Worm (Caenorhabditis elegans): ENCODE results near the gene nas-37.

nas-37 gene

DNA sequence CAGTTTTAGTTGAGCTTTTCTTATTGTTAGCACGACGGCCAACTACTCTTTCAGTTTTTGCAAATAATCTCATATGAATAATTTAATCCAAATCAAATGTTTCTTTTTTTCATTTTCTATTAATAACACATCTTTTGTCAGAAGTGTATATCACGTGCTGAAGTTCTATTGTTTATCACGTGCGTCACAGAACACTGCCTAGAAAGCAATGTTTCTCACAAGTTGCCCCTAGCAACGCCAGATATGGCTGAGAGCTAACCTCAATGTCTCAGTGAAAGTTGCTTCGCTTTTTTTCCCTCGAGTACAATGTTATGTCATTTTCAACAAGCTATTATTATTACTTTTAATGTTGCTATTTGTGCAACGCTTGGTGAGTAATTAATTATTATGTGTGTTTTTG is 20.9 kb downstream of the nas-37 start (continued):
- no peak for TF ChIP-seq lin-15B (tag; optimal IDR thresholded peaks at IDR 0.05)
- peak; percentile 62 for TF ChIP-seq nhr-71 (tag; optimal IDR thresholded peaks at IDR 0.05)
- no peak for TF ChIP-seq sptf-1 (tag; optimal IDR thresholded peaks at IDR 0.05)

- TF ChIP-seq zag-1 (tag; optimal IDR thresholded peaks at IDR 0.05) (no peak), nhr-47 (tag; optimal IDR thresholded peaks at IDR 0.05) (no peak), nhr-71 (tag; optimal IDR thresholded peaks at IDR 0.05) (no peak), egl-27 (tag; optimal IDR thresholded peaks at IDR 0.05) (no peak), elt-2 (tag; optimal IDR thresholded peaks at IDR 0.05) (peak; percentile 45)
Measured at ce11 chrX:9924962-9925361, 23.9 kb downstream of the nas-37 start, which contains the start of gene ugt-23. Gene ugt-23 (minus strand): TSS chrX:9925173.

DNA sequence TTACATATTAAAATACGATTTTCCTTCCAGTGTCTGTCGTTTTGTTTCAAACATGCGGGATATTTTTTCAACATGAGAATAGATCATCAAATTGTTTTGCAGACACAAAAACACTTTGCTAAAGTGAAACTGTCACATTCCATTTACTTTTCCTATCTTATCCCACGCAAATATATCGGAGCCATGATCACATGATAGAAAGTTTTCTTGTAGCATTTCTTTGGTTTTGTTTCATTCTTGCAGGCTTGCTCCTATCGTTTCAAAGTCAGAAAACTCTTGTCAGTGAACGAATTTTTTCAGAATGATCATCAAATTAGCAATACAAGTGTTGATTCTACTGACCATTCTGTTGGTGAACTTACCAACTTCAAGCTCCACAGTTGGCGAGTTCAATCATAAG is 27.6 kb downstream of the nas-37 start, which contains the start of gene C17G1.2:
TSS of gene C17G1.2 (plus strand) at position 301 of the 400 bp plus-strand sequence.
- no peak for TF ChIP-seq rnt-1 (tag; optimal IDR thresholded peaks at IDR 0.05)
- no peak for TF ChIP-seq efl-1 (optimal IDR thresholded peaks at IDR 0.05)
- TF ChIP-seq efl-1 (GFP tag; optimal IDR thresholded peaks at IDR 0.05 in 1 of 2): peak in 1 of 2 experiments; percentile 3

DNA sequence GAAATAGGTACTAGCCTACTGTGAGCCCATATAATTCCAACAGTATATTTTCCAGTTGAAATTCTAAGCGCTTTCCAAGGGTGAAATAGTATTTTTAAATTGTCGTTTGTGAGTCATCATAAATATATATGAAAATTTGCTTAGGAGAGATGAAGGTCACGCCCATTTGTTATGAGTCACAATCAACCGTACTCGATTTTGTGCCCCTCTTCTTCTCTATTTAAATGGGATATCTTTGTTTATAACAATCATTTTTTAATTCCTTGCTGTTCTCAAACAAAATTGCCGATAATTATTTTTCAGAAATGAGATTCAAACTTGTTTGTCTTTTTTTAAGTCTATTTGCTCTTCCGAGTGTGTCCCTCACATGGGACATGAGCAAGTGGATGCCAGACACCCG is 29.9 kb downstream of the nas-37 start, which contains the start of gene folr-1:
TSS of gene folr-1 (plus strand) at position 301 of the 400 bp plus-strand sequence.
- TF ChIP-seq dsc-1 (tag; optimal IDR thresholded peaks at IDR 0.05) (no peak), aha-1 (tag; optimal IDR thresholded peaks at IDR 0.05) (no peak), jun-1 (tag; optimal IDR thresholded peaks at IDR 0.05) (no peak), vab-15 (tag; optimal IDR thresholded peaks at IDR 0.05) (no peak), unc-130 (tag; optimal IDR thresholded peaks at IDR 0.05) (no peak), fkh-4 (tag; optimal IDR thresholded peaks at IDR 0.05; ENCODE audit: borderline replicate concordance) (no peak), ztf-4 (tag; optimal IDR thresholded peaks at IDR 0.05) (no peak), nhr-28 (tag; optimal IDR thresholded peaks at IDR 0.05) (no peak), unc-30 (tag; optimal IDR thresholded peaks at IDR 0.05) (no peak), lin-15B (tag; optimal IDR thresholded peaks at IDR 0.05) (no peak), nhr-85 (tag) (no peak)

ce11 chrX:9917362-9917761 is 31.5 kb downstream of the nas-37 start, which contains the start of gene F21G4.6:
Gene F21G4.6 (minus strand): TSS chrX:9917448.
- no peak for TF ChIP-seq ceh-90 (tag; optimal IDR thresholded peaks at IDR 0.05)
- peak; percentile 56 for TF ChIP-seq rnt-1 (tag; optimal IDR thresholded peaks at IDR 0.05)
- no peak for TF ChIP-seq unc-130 (tag; optimal IDR thresholded peaks at IDR 0.05)
- TF ChIP-seq tbx-2 (tag; optimal IDR thresholded peaks at IDR 0.05): no peak

- TF ChIP-seq nhr-71 (tag; optimal IDR thresholded peaks at IDR 0.05) (no peak), unc-30 (tag; optimal IDR thresholded peaks at IDR 0.05) (no peak), tlp-1 (tag; optimal IDR thresholded peaks at IDR 0.05) (no peak), snu-23 (GFP tag; optimal IDR thresholded peaks at IDR 0.05) (no peak), nhr-20 (tag; optimal IDR thresholded peaks at IDR 0.05) (no peak)
Measured at ce11 chrX:9905840-9906239, 43.0 kb downstream of the nas-37 start, which contains the start of gene F21G4.5. Gene F21G4.5 (plus strand): TSS chrX:9906140.

- TF ChIP-seq unc-86 (tag; optimal IDR thresholded peaks at IDR 0.05) (peak; percentile 19), xbp-1 (tag; optimal IDR thresholded peaks at IDR 0.05) (peak; percentile 26), nhr-47 (tag; optimal IDR thresholded peaks at IDR 0.05) (peak; percentile 54), egl-13 (tag; optimal IDR thresholded peaks at IDR 0.05) (peak; percentile 13), fos-1 (tag; optimal IDR thresholded peaks at IDR 0.05) (no peak), lsy-2 (tag; optimal IDR thresholded peaks at IDR 0.05) (peak; percentile 14 to 52), snpc-4 (tag; optimal IDR thresholded peaks at IDR 0.05) (peak; percentile 32), C16A3.4 (tag; optimal IDR thresholded peaks at IDR 0.05) (peak; percentile 38), tbx-2 (tag; optimal IDR thresholded peaks at IDR 0.05) (peak; percentile 42), ceh-63 (GFP tag; optimal IDR thresholded peaks at IDR 0.05) (no peak), nhr-237 (tag; optimal IDR thresholded peaks at IDR 0.05) (no peak), nhr-84 (tag; optimal IDR thresholded peaks at IDR 0.05) (no peak), pag-3 (tag; optimal IDR thresholded peaks at IDR 0.05; ENCODE audit: borderline replicate concordance, insufficient read depth) (no peak), nhr-71 (tag; optimal IDR thresholded peaks at IDR 0.05) (peak; percentile 64), mep-1 (tag; optimal IDR thresholded peaks at IDR 0.05) (peak; percentile 68), blmp-1 (tag; optimal IDR thresholded peaks at IDR 0.05) (peak; percentile 73), dsc-1 (tag; optimal IDR thresholded peaks at IDR 0.05) (peak; percentile 9), lin-14 (GFP tag; optimal IDR thresholded peaks at IDR 0.05) (peak; percentile 88), fkh-10 (GFP tag; optimal IDR thresholded peaks at IDR 0.05) (peak; percentile 54), swsn-7 (tag; optimal IDR thresholded peaks at IDR 0.05) (peak; percentile 54)
Measured at ce11 chrX:9899426-9900131, 49.3 kb downstream of the nas-37 start, which contains the start of gene phf-34. Gene phf-34 (minus strand): TSS chrX:9899476.
